Worm (Caenorhabditis elegans) whole organism, L4/young adult: ENCODE data around the gene osm-7.

Experiments used
- W03F9.2 ChIP-seq: fragments of 150-350 bp; optimal IDR thresholded peaks from 2 replicates; lab custom pipeline; 2014; ENCODE audit warnings: missing biosample characterization, missing genetic modification characterization
- dao-5 ChIP-seq: sonication (generic microtip); optimal IDR thresholded peaks from 2 replicates; lab custom pipeline; 2016; ENCODE audit warnings: missing genotype, missing genetic modification characterization, moderate library complexity, missing compliant biosample characterization
- him-1 ChIP-seq: sonication (generic microtip); optimal IDR thresholded peaks from 2 replicates; lab custom pipeline; 2016; ENCODE audit warnings: missing genotype, missing genetic modification reagents, missing genetic modification characterization, missing compliant biosample characterization

DNA sequence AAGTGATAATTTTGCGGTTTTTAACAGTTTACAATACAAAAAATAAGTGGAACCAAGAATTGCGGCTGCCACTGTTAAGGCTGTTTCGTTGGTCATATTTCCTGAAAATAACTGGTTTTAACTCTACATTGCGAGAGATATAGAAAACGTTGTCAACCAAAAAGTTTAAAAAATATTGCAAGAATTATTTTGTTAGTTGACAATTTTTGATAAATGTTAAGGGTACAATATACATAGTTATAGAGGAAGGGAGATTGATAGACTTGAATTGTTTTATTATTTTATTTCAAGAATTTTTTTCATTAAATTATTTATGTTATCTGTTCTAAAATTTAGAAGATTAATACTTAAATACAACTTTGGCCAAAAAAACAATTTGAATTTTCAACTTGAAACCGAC, 32.5 kb upstream of the osm-7 start, which contains the start of gene acs-5:
- TF ChIP-seq him-1 (tag; lab: Kevin White, UChicago) (no peak), W03F9.2 (tag; lab: Kevin White, UChicago) (no peak), dao-5 (tag; lab: Kevin White, UChicago) (no peak)
